In the genomic region with DNA sequence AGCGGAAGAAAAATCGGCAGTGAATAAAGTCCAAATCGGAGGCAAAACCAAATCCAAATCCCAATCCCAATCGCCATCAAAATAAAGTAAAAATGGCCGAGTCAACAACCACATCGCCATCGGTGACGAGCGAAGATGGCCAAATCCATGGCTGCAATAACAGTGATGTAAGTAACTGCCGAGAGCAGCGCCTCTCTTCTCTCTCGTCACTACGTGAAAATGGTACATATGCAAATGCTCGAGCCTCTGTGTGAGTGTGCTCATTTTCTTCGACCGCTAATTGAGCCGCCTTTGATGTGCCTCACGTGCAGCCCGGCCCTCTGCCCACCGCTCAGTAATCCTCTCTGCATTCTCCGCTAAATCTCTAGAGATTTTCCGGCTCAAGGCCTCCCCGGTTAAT, we compare ENCODE assay signal across 1 fruit fly cellular context.
TF ChIP-seq lines count a peak whose summit lies in the region.

No protein-coding gene starts in this region.

TF ChIP-seq in whole organism, embryonic, 481 proteins besides CTCF, POLR2A, EP300 and RAD21 (continued from another document):
- TF ChIP-seq pan (optimal IDR thresholded peaks at IDR 0.05; lab: Kevin White, UChicago), result no peak
- peak in 1 of 2 experiments; percentile 8 for TF ChIP-seq pan (GFP tag; optimal IDR thresholded peaks at IDR 0.05 in 1 of 2, IDR thresholded peaks at IDR 0.05 in 1 of 2)
- 0 out of 2 replicates have a peak, but pooled peaks have one; percentile 18 for TF ChIP-seq CG11247 (GFP tag; IDR thresholded peaks at IDR 0.05; lab: Robert Waterston, UW)
- no peak for TF ChIP-seq CG8765 (GFP tag; IDR thresholded peaks at IDR 0.05; lab: Robert Waterston, UW)
- TF ChIP-seq Eip74EF (GFP tag; optimal IDR thresholded peaks at IDR 0.05; lab: Kevin White, UChicago), result peak in 1 of 2 experiments; percentile 49
- no peak for TF ChIP-seq Sox100B (GFP tag; optimal IDR thresholded peaks at IDR 0.05; lab: Kevin White, UChicago)
- no peak for TF ChIP-seq wor (GFP tag; IDR thresholded peaks at IDR 0.05; lab: Robert Waterston, UW)
- TF ChIP-seq HLH3B (GFP tag; IDR thresholded peaks at IDR 0.05; lab: Robert Waterston, UW), result no peak
- no peak for TF ChIP-seq MTF-1 (GFP tag; optimal IDR thresholded peaks at IDR 0.05; lab: Kevin White, UChicago; ENCODE audit: borderline replicate concordance)
- no peak for TF ChIP-seq CG9727 (GFP tag; optimal IDR thresholded peaks at IDR 0.05; lab: Kevin White, UChicago)
